Worm (Caenorhabditis elegans) whole organism, L4 larva: ENCODE measurements around the gene irld-56.
A peak's percentile ranks its signal among the peaks of the same experiment; 100 is the strongest.

Source experiments
- F44E2.7 ChIP-seq: fragments of 200-800 bp; sonication (Bioruptor generic); IDR thresholded peaks from 2 replicates; pipeline ENCODE4 v2.1.2; 2022; ENCODE audit warnings: missing genetic modification characterization, missing compliant biosample characterization
- T26A8.4 ChIP-seq: fragments of 200-800 bp; sonication (Bioruptor generic); IDR thresholded peaks from 2 replicates; pipeline ENCODE4 v1.3.6; 2022; ENCODE audit warnings: missing genetic modification characterization, missing compliant biosample characterization
- Y48G9A.11 ChIP-seq: fragments of 200-800 bp; sonication (Bioruptor generic); IDR thresholded peaks from 2 replicates; pipeline ENCODE4 v1.3.6; 2022; ENCODE audit warnings: missing genetic modification reagents, missing genetic modification characterization, missing compliant biosample characterization
- Y5F2A.4 ChIP-seq: fragments of 200-800 bp; sonication (Bioruptor generic); optimal IDR thresholded peaks from 2 replicates; lab custom pipeline; 2018; ENCODE audit warnings: mild to moderate bottlenecking, missing genetic modification characterization, missing compliant biosample characterization
- ama-1 ChIP-seq: fragments of 150-350 bp; optimal IDR thresholded peaks from 2 replicates; lab custom pipeline; 2014; ENCODE audit warnings: inconsistent platforms, mixed read lengths
- arid-1 ChIP-seq: fragments of 200-800 bp; sonication (Bioruptor generic); conservative IDR thresholded peaks from 2 replicates; pipeline ENCODE4 v1.3.6; 2022; ENCODE audit warnings: missing genetic modification reagents, missing genetic modification characterization, missing compliant biosample characterization
- attf-4 ChIP-seq: sonication (generic microtip); optimal IDR thresholded peaks from 3 replicates; lab custom pipeline; 2017; ENCODE audit warnings: missing biosample characterization, missing genetic modification characterization
- ceh-82 ChIP-seq: sonication (generic microtip); optimal IDR thresholded peaks from 2 replicates; lab custom pipeline; 2017; ENCODE audit warnings: missing biosample characterization, missing genetic modification characterization
- ctbp-1 ChIP-seq: fragments of 200-800 bp; sonication (Bioruptor generic); IDR thresholded peaks from 2 replicates; pipeline ENCODE4 v1.3.6; 2022; ENCODE audit warnings: missing genetic modification reagents, missing genetic modification characterization, missing compliant biosample characterization
- daf-19 ChIP-seq: fragments of 200-800 bp; sonication (Bioruptor generic); conservative IDR thresholded peaks from 2 replicates; pipeline ENCODE4 v1.3.6; 2022; ENCODE audit warnings: missing genetic modification characterization, missing compliant biosample characterization
- dmd-9 ChIP-seq: fragments of 200-800 bp; sonication (Bioruptor generic); IDR thresholded peaks from 2 replicates; pipeline ENCODE4 v1.3.6; 2022; ENCODE audit warnings: missing genetic modification reagents, missing genetic modification characterization, missing compliant biosample characterization
- duxl-1 ChIP-seq: sonication (generic microtip); optimal IDR thresholded peaks from 2 replicates; lab custom pipeline; 2016; ENCODE audit warnings: mild to moderate bottlenecking, missing genetic modification characterization, moderate library complexity, missing compliant biosample characterization; ENCODE audit not compliant: poor library complexity
- dve-1 ChIP-seq: sonication (generic microtip); optimal IDR thresholded peaks from 2 replicates; lab custom pipeline; 2017; ENCODE audit warnings: antibody characterized with exemption, mild to moderate bottlenecking, missing genetic modification characterization, missing compliant biosample characterization; ENCODE audit not compliant: insufficient read depth
- egl-43 ChIP-seq: fragments of 200-800 bp; sonication (Bioruptor generic); IDR thresholded peaks from 2 replicates; pipeline ENCODE4 v1.3.6; 2022; ENCODE audit warnings: missing genetic modification reagents, missing genetic modification characterization, missing compliant biosample characterization
- fkh-10 ChIP-seq: fragments of 150-350 bp; optimal IDR thresholded peaks from 2 replicates; lab custom pipeline; 2014; ENCODE audit warnings: missing biosample characterization, missing genetic modification reagents, missing genetic modification characterization
- hmg-1.1 ChIP-seq: fragments of 200-800 bp; sonication (Bioruptor generic); IDR thresholded peaks from 2 replicates; pipeline ENCODE4 v1.3.6; 2022; ENCODE audit warnings: missing genetic modification reagents, missing genetic modification characterization, missing compliant biosample characterization
- jun-1 ChIP-seq: fragments of 150-350 bp; optimal IDR thresholded peaks from 2 replicates; lab custom pipeline; 2014; ENCODE audit warnings: missing biosample characterization, missing genetic modification reagents, missing genetic modification characterization
- lim-7 ChIP-seq: fragments of 200-800 bp; sonication (Bioruptor generic); IDR thresholded peaks from 2 replicates; pipeline ENCODE4 v1.3.6; 2022; ENCODE audit warnings: missing genetic modification characterization, missing compliant biosample characterization
- lin-13 ChIP-seq: fragments of 150-350 bp; optimal IDR thresholded peaks from 2 replicates; lab custom pipeline; 2014; ENCODE audit warnings: missing biosample characterization, missing genetic modification reagents, missing genetic modification characterization
- lin-38 ChIP-seq: fragments of 200-800 bp; sonication (Bioruptor generic); IDR thresholded peaks from 2 replicates; pipeline ENCODE4 v1.3.6; 2022; ENCODE audit warnings: missing genetic modification reagents, missing genetic modification characterization, missing compliant biosample characterization
- lir-3 ChIP-seq: sonication (generic microtip); optimal IDR thresholded peaks from 2 replicates; lab custom pipeline; 2016; ENCODE audit warnings: mild to moderate bottlenecking, missing genetic modification characterization, missing compliant biosample characterization
- lsy-2 ChIP-seq, 2 experiments: fragments of 150-350 bp in 1 of 2; sonication (generic microtip) in 1 of 2; optimal IDR thresholded peaks; 2 replicates each; lab custom pipeline; 2014 to 2017; ENCODE audit warnings: missing biosample characterization in 2 of 2, missing genetic modification characterization in 2 of 2
- madf-5 ChIP-seq, 2 experiments: fragments of 200-800 bp; sonication (Bioruptor generic); IDR thresholded peaks; 2 replicates each; pipeline ENCODE4 v1.3.6; 2022; ENCODE audit warnings: missing compliant biosample characterization in 2 of 2, missing genetic modification characterization in 2 of 2
- madf-9 ChIP-seq: fragments of 200-800 bp; sonication (Bioruptor generic); conservative IDR thresholded peaks from 2 replicates; pipeline ENCODE4 v1.3.6; 2022; ENCODE audit warnings: missing genetic modification reagents, missing genetic modification characterization, missing compliant biosample characterization
- mdl-1 ChIP-seq, 2 experiments: fragments of 150-350 bp in 1 of 2; sonication (generic microtip) in 1 of 2; optimal IDR thresholded peaks; 2 replicates each; lab custom pipeline; 2014 to 2017; ENCODE audit warnings: missing biosample characterization in 2 of 2, missing genetic modification characterization in 2 of 2
- mdt-29 ChIP-seq: fragments of 200-800 bp; sonication (Bioruptor generic); IDR thresholded peaks from 2 replicates; pipeline ENCODE4 v1.3.6; 2022; ENCODE audit warnings: missing genetic modification reagents, missing genetic modification characterization, missing compliant biosample characterization
- mep-1 ChIP-seq: fragments of 150-350 bp; sonication (generic microtip); optimal IDR thresholded peaks from 3 replicates; lab custom pipeline; 2014; ENCODE audit warnings: missing biosample characterization, missing genetic modification characterization
- mes-2 ChIP-seq: sonication (generic microtip); optimal IDR thresholded peaks from 2 replicates; lab custom pipeline; 2016; ENCODE audit warnings: missing genotype, mild to moderate bottlenecking, missing genetic modification characterization, missing compliant biosample characterization; ENCODE audit not compliant: poor library complexity, severe bottlenecking
- mxl-3 ChIP-seq: fragments of 200-800 bp; sonication (Bioruptor generic); optimal IDR thresholded peaks from 2 replicates; lab custom pipeline; 2018; ENCODE audit warnings: mild to moderate bottlenecking, missing genetic modification characterization, missing compliant biosample characterization
- nhr-10 ChIP-seq: fragments of 150-350 bp; optimal IDR thresholded peaks from 2 replicates; lab custom pipeline; 2014; ENCODE audit warnings: missing biosample characterization, missing genetic modification characterization
- nhr-11 ChIP-seq: fragments of 150-350 bp; optimal IDR thresholded peaks from 2 replicates; lab custom pipeline; 2014; ENCODE audit warnings: missing biosample characterization, missing genetic modification characterization
- nhr-111 ChIP-seq: fragments of 200-800 bp; sonication (Bioruptor generic); optimal IDR thresholded peaks from 2 replicates; lab custom pipeline; 2018; ENCODE audit warnings: mild to moderate bottlenecking, missing genetic modification characterization, missing compliant biosample characterization
- nhr-42 ChIP-seq: fragments of 200-800 bp; sonication (Bioruptor generic); IDR thresholded peaks from 2 replicates; pipeline ENCODE4 v1.3.6; 2022; ENCODE audit warnings: missing genetic modification characterization, missing compliant biosample characterization
- nhr-77 ChIP-seq: fragments of 150-350 bp; optimal IDR thresholded peaks from 2 replicates; lab custom pipeline; 2014; ENCODE audit warnings: missing biosample characterization, missing genetic modification characterization
- pha-4 ChIP-seq, 2 experiments: fragments of 150-350 bp in 1 of 2; fragments of 200-800 bp in 1 of 2; sonication (Bioruptor generic) in 1 of 2; IDR thresholded peaks in 1 of 2; optimal IDR thresholded peaks in 1 of 2; 2 replicates each; pipeline versions ENCODE4 v1.3.6 to Lab custom; 2014 to 2022; ENCODE audit warnings: missing genetic modification characterization in 2 of 2, missing genetic modification reagents in 2 of 2, missing biosample characterization in 1 of 2, missing compliant biosample characterization in 1 of 2
- php-3 ChIP-seq: fragments of 200-800 bp; sonication (Bioruptor generic); IDR thresholded peaks from 2 replicates; pipeline ENCODE4 v1.3.6; 2022; ENCODE audit warnings: missing genetic modification reagents, missing genetic modification characterization, missing compliant biosample characterization
- pqm-1 ChIP-seq: sonication (generic microtip); optimal IDR thresholded peaks from 2 replicates; lab custom pipeline; 2017; ENCODE audit warnings: missing biosample characterization, missing genetic modification characterization
- rbr-2 ChIP-seq: sonication (generic microtip); optimal IDR thresholded peaks from 2 replicates; lab custom pipeline; 2016; ENCODE audit warnings: missing genotype, missing genetic modification characterization, missing compliant biosample characterization
- saeg-2 ChIP-seq: fragments of 200-800 bp; sonication (Bioruptor generic); IDR thresholded peaks from 2 replicates; pipeline ENCODE4 v1.3.6; 2022; ENCODE audit warnings: missing genetic modification reagents, missing genetic modification characterization, missing compliant biosample characterization
- set-16 ChIP-seq: fragments of 200-800 bp; sonication (Bioruptor generic); IDR thresholded peaks from 2 replicates; pipeline ENCODE4 v1.3.6; 2022; ENCODE audit warnings: missing genetic modification reagents, missing genetic modification characterization, missing compliant biosample characterization
- skn-1 ChIP-seq: fragments of 150-350 bp; optimal IDR thresholded peaks from 2 replicates; lab custom pipeline; 2014; ENCODE audit warnings: missing biosample characterization, missing genetic modification characterization
- snpc-1.2 ChIP-seq: fragments of 200-800 bp; sonication (Bioruptor generic); IDR thresholded peaks from 2 replicates; pipeline ENCODE4 v1.3.6; 2022; ENCODE audit warnings: missing genetic modification reagents, missing genetic modification characterization, missing compliant biosample characterization
- tra-1 ChIP-seq: fragments of 200-800 bp; sonication (Bioruptor generic); IDR thresholded peaks from 2 replicates; pipeline ENCODE4 v1.3.6; 2022; ENCODE audit warnings: missing genetic modification reagents, missing genetic modification characterization, missing compliant biosample characterization
- unc-39 ChIP-seq: sonication (generic microtip); optimal IDR thresholded peaks from 2 replicates; lab custom pipeline; 2017; ENCODE audit warnings: missing biosample characterization, missing genetic modification characterization
- zip-11 ChIP-seq: fragments of 200-800 bp; sonication (Bioruptor generic); IDR thresholded peaks from 2 replicates; pipeline ENCODE4 v1.3.6; 2022; ENCODE audit warnings: missing genetic modification characterization, missing compliant biosample characterization
- ztf-11 ChIP-seq: fragments of 150-350 bp; optimal IDR thresholded peaks from 2 replicates; lab custom pipeline; 2014; ENCODE audit warnings: missing biosample characterization, missing genetic modification characterization

The irld-56 gene

ce11 chrIV:14034571-14034954, 14.8 kb upstream of the irld-56 start:
- TF ChIP-seq lin-13 (no peak), ceh-82 (tag; lab: Kevin White, UChicago) (no peak), dmd-9 (GFP tag; lab: Robert Waterston, UW) (no peak), madf-9 (GFP tag; lab: Robert Waterston, UW) (no peak), lir-3 (tag; lab: Kevin White, UChicago) (no peak), ztf-11 (tag; lab: Kevin White, UChicago) (no peak), nhr-11 (tag; lab: Kevin White, UChicago) (no peak), lin-38 (GFP tag; lab: Robert Waterston, UW) (no peak), mes-2 (tag; lab: Kevin White, UChicago) (no peak), mxl-3 (GFP tag; lab: Kevin White, UChicago) (no peak), nhr-10 (no peak), duxl-1 (tag; lab: Kevin White, UChicago) (no peak), mdt-29 (GFP tag; lab: Robert Waterston, UW) (no peak)

DNA sequence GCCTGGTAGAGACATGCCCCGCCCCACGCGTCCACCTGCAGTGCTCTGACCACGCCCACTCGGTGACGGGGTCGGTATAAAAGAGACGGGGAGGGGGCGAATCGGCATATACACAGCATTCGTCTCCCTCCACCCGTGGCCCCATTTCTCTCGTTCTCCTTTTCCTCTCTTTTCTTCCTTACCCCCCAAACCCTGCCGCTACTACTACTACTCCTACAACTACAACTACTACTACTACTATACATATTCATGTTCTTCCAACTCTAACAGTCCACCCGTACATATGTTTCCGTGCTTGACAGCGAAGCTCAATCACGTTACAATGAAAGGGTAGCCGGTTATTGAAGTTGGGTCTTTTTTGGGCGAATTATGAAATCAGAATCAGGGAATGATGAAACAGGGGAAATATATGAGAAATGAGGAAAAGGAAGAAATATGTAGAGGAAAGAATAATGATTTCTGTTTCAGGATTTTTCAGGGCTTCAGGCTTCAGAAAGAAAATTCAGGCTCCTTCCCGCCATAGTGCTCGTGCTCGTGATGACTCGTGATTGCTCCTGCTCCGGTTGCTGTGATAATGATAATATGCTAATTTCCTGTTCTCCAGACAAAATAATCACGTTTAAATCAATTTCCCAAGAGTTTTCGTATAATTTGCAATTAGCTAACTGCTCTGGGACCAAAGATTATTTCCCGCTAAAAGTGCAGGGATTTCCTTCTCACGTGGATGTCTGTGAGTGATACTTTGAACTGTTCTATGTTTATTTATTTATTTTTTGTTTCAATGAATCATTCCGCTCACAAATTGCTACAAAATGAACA, 14.2 kb upstream of the irld-56 start:
- TF ChIP-seq skn-1 = peak; percentile 18
- no peak for TF ChIP-seq tra-1 (GFP tag; lab: Robert Waterston, UW)
- peak; percentile 92 to 96 for TF ChIP-seq mdl-1 (tag; optimal IDR thresholded peaks at IDR 0.05; lab: Kevin White, UChicago)
- TF ChIP-seq pha-4 (GFP tag; IDR thresholded peaks at IDR 0.05; lab: Robert Waterston, UW) = peak; percentile 75
- TF ChIP-seq pha-4 (tag; optimal IDR thresholded peaks at IDR 0.05; lab: Kevin White, UChicago) = peak; percentile 77
- TF ChIP-seq pqm-1 (tag; lab: Kevin White, UChicago) = no peak
- TF ChIP-seq attf-4 = peak; percentile 13
- peak; percentile 85 for TF ChIP-seq nhr-11 (tag; lab: Kevin White, UChicago)
- TF ChIP-seq lin-13 = peak; percentile 47
- TF ChIP-seq lim-7 = peak; percentile 60; the same call in 1 of the 2 replicates
- no peak for TF ChIP-seq snpc-1.2 (GFP tag; lab: Robert Waterston, UW)
- 0 out of 2 replicates have a peak, but pooled peaks have one; percentile 85 for TF ChIP-seq saeg-2 (GFP tag; lab: Robert Waterston, UW)
- peak; percentile 61 for TF ChIP-seq rbr-2
- peak; percentile 61 for TF ChIP-seq jun-1 (tag; lab: Kevin White, UChicago)
- TF ChIP-seq lin-38 (GFP tag; lab: Robert Waterston, UW) = peak; percentile 13; the same call in 1 of the 2 replicates
- no peak for TF ChIP-seq F44E2.7 (GFP tag; lab: Robert Waterston, UW)
- TF ChIP-seq arid-1 (GFP tag; lab: Robert Waterston, UW) = no peak
- peak; percentile 87 for TF ChIP-seq nhr-111
- TF ChIP-seq dve-1 (tag; lab: Kevin White, UChicago) = peak; percentile 87
- TF ChIP-seq nhr-77 (tag; lab: Kevin White, UChicago) = peak; percentile 49
- peak; percentile 99 for TF ChIP-seq ama-1 (lab: Kevin White, UChicago)
- no peak for TF ChIP-seq zip-11 (GFP tag; lab: Robert Waterston, UW)
- peak; percentile 83 for TF ChIP-seq daf-19
- TF ChIP-seq set-16 = no peak; the same call in 1 of the 2 replicates
- TF ChIP-seq unc-39 (tag; lab: Kevin White, UChicago) = no peak
- TF ChIP-seq hmg-1.1 (GFP tag; lab: Robert Waterston, UW) = peak; percentile 6
- no peak for TF ChIP-seq Y48G9A.11 (GFP tag; lab: Robert Waterston, UW)
- peak; percentile 71 for TF ChIP-seq nhr-42 (GFP tag; lab: Robert Waterston, UW)
- peak; percentile 70; the same call in 1 of the 2 replicates for TF ChIP-seq ctbp-1 (GFP tag; lab: Robert Waterston, UW)
- TF ChIP-seq madf-5 (GFP tag; IDR thresholded peaks at IDR 0.05; lab: Robert Waterston, UW) = 0 out of 4 replicates have a peak, but pooled peaks of 1 of the 2 experiments have one; percentile 18
- peak; percentile 69 for TF ChIP-seq Y5F2A.4 (GFP tag; lab: Kevin White, UChicago)
- peak; percentile 87 for TF ChIP-seq mep-1 (tag; lab: Kevin White, UChicago)
- peak; percentile 90 for TF ChIP-seq mxl-3 (GFP tag; lab: Kevin White, UChicago)
- 0 out of 2 replicates have a peak, but pooled peaks have one; percentile 17 for TF ChIP-seq php-3 (GFP tag; lab: Robert Waterston, UW)
- peak; percentile 81 for TF ChIP-seq egl-43 (GFP tag; lab: Robert Waterston, UW)
- TF ChIP-seq lsy-2 (tag; optimal IDR thresholded peaks at IDR 0.05; lab: Kevin White, UChicago) = peak; percentile 57 to 84
- TF ChIP-seq fkh-10 (GFP tag; lab: Kevin White, UChicago) = no peak
- TF ChIP-seq T26A8.4 (GFP tag; lab: Robert Waterston, UW) = peak; percentile 94
